Worm (Caenorhabditis elegans) whole organism, late embryonic: Measurements from ENCODE around the gene R13H4.7.

ENCODE experiments used
- K09A11.1 ChIP-seq: sonication (generic microtip); optimal IDR thresholded peaks from 2 replicates; lab custom pipeline; 2017; ENCODE audit warnings: antibody characterized with exemption, mild to moderate bottlenecking, missing genetic modification characterization, missing compliant biosample characterization; ENCODE audit not compliant: insufficient read depth
- T23F11.4 ChIP-seq: fragments of 200-800 bp; sonication (Bioruptor generic); optimal IDR thresholded peaks from 2 replicates; lab custom pipeline; 2018; ENCODE audit warnings: mild to moderate bottlenecking, missing genetic modification characterization, missing compliant biosample characterization
- ahr-1 ChIP-seq: sonication (generic microtip); optimal IDR thresholded peaks from 2 replicates; lab custom pipeline; 2016; ENCODE audit warnings: missing genetic modification characterization, missing compliant biosample characterization
- ama-1 ChIP-seq: fragments of 150-350 bp; optimal IDR thresholded peaks from 2 replicates; lab custom pipeline; 2014
- ceh-18 ChIP-seq: sonication (generic microtip); optimal IDR thresholded peaks from 2 replicates; lab custom pipeline; 2016; ENCODE audit warnings: missing genetic modification characterization, missing compliant biosample characterization
- ceh-19 ChIP-seq: fragments of 200-800 bp; sonication (Bioruptor generic); optimal IDR thresholded peaks from 2 replicates; lab custom pipeline; 2018; ENCODE audit warnings: mild to moderate bottlenecking, missing genetic modification characterization, missing compliant biosample characterization
- ceh-22 ChIP-seq: sonication (generic microtip); optimal IDR thresholded peaks from 2 replicates; lab custom pipeline; 2017; ENCODE audit warnings: missing biosample characterization, missing genetic modification characterization
- ceh-31 ChIP-seq: sonication (generic microtip); optimal IDR thresholded peaks from 2 replicates; lab custom pipeline; 2016; ENCODE audit warnings: missing genetic modification characterization, missing compliant biosample characterization
- ceh-6 ChIP-seq: fragments of 200-800 bp; sonication (Bioruptor generic); optimal IDR thresholded peaks from 2 replicates; lab custom pipeline; 2018; ENCODE audit warnings: mild to moderate bottlenecking, missing genetic modification characterization, missing compliant biosample characterization
- ceh-9 ChIP-seq: sonication (generic microtip); optimal IDR thresholded peaks from 2 replicates; lab custom pipeline; 2016; ENCODE audit warnings: mild to moderate bottlenecking, missing genetic modification characterization, inconsistent platforms, missing compliant biosample characterization
- dmd-4 ChIP-seq: sonication (generic microtip); optimal IDR thresholded peaks from 2 replicates; lab custom pipeline; 2016; ENCODE audit warnings: borderline replicate concordance, missing genetic modification characterization, missing compliant biosample characterization
- elt-2 ChIP-seq: sonication (generic microtip); optimal IDR thresholded peaks from 2 replicates; lab custom pipeline; 2016; ENCODE audit warnings: missing genetic modification reagents, missing genetic modification characterization, missing compliant biosample characterization
- elt-4 ChIP-seq: sonication (generic microtip); optimal IDR thresholded peaks from 2 replicates; lab custom pipeline; 2016; ENCODE audit warnings: missing genetic modification characterization, missing compliant biosample characterization
- ets-4 ChIP-seq: sonication (generic microtip); optimal IDR thresholded peaks from 2 replicates; lab custom pipeline; 2016; ENCODE audit warnings: missing genetic modification characterization, missing compliant biosample characterization
- hlh-13 ChIP-seq: fragments of 200-800 bp; sonication (Bioruptor generic); optimal IDR thresholded peaks from 2 replicates; lab custom pipeline; 2018; ENCODE audit warnings: mild to moderate bottlenecking, missing genetic modification characterization, missing compliant biosample characterization
- hlh-15 ChIP-seq: sonication (generic microtip); optimal IDR thresholded peaks from 2 replicates; lab custom pipeline; 2016; ENCODE audit warnings: missing genetic modification characterization, missing compliant biosample characterization
- hlh-30 ChIP-seq: sonication (generic microtip); optimal IDR thresholded peaks from 2 replicates; lab custom pipeline; 2017; ENCODE audit warnings: antibody characterized with exemption, missing genetic modification characterization, missing compliant biosample characterization; ENCODE audit not compliant: insufficient read depth
- hlh-6 ChIP-seq: sonication (generic microtip); optimal IDR thresholded peaks from 2 replicates; lab custom pipeline; 2016; ENCODE audit warnings: missing genotype, missing genetic modification characterization, missing compliant biosample characterization
- hlh-8 ChIP-seq: sonication (generic microtip); optimal IDR thresholded peaks from 2 replicates; lab custom pipeline; 2016; ENCODE audit warnings: missing genotype, missing genetic modification characterization, missing compliant biosample characterization
- lin-11 ChIP-seq: fragments of 200-800 bp; sonication (Bioruptor generic); optimal IDR thresholded peaks from 2 replicates; lab custom pipeline; 2018; ENCODE audit warnings: mild to moderate bottlenecking, missing genetic modification characterization, missing compliant biosample characterization
- nfya-1 ChIP-seq: sonication (generic microtip); optimal IDR thresholded peaks from 2 replicates; lab custom pipeline; 2017; ENCODE audit warnings: missing genetic modification characterization, mild to moderate bottlenecking, missing compliant biosample characterization, antibody characterized with exemption, moderate library complexity
- nhr-232 ChIP-seq: sonication (generic microtip); optimal IDR thresholded peaks from 2 replicates; lab custom pipeline; 2016; ENCODE audit warnings: missing genetic modification characterization, missing compliant biosample characterization
- pax-1 ChIP-seq: fragments of 150-350 bp; optimal IDR thresholded peaks from 2 replicates; lab custom pipeline; 2014; ENCODE audit warnings: missing biosample characterization, missing genetic modification characterization
- pha-2 ChIP-seq: sonication (generic microtip); optimal IDR thresholded peaks from 2 replicates; lab custom pipeline; 2017; ENCODE audit warnings: mild to moderate bottlenecking, missing genetic modification characterization, missing compliant biosample characterization
- pqm-1 ChIP-seq: sonication (generic microtip); optimal IDR thresholded peaks from 2 replicates; lab custom pipeline; 2016; ENCODE audit warnings: missing genetic modification characterization, missing compliant biosample characterization
- pros-1 ChIP-seq: fragments of 150-350 bp; optimal IDR thresholded peaks from 2 replicates; lab custom pipeline; 2014; ENCODE audit warnings: missing biosample characterization, missing genetic modification reagents, missing genetic modification characterization
- rnt-1 ChIP-seq: sonication (generic microtip); optimal IDR thresholded peaks from 2 replicates; lab custom pipeline; 2016; ENCODE audit warnings: missing genetic modification characterization, missing compliant biosample characterization
- sox-2 ChIP-seq: fragments of 200-800 bp; sonication (Bioruptor generic); IDR thresholded peaks from 2 replicates; pipeline ENCODE4 v1.3.6; 2022; ENCODE audit warnings: missing genetic modification reagents, missing genetic modification characterization, missing compliant biosample characterization
- tbx-2 ChIP-seq: sonication (generic microtip); optimal IDR thresholded peaks from 2 replicates; lab custom pipeline; 2016; ENCODE audit warnings: missing genetic modification characterization, missing compliant biosample characterization
- unc-3 ChIP-seq, 2 experiments: fragments of 200-800 bp in 1 of 2; sonication (Bioruptor generic) in 1 of 2; sonication (generic microtip) in 1 of 2; conservative IDR thresholded peaks in 1 of 2; optimal IDR thresholded peaks in 1 of 2; 2 replicates each; pipeline versions ENCODE4 v1.3.6 to Lab custom; 2016 to 2022; ENCODE audit warnings: missing compliant biosample characterization in 2 of 2, missing genetic modification characterization in 2 of 2, missing genetic modification reagents in 1 of 2
- unc-42 ChIP-seq: sonication (generic microtip); optimal IDR thresholded peaks from 2 replicates; lab custom pipeline; 2016; ENCODE audit warnings: missing genotype, missing genetic modification characterization, missing compliant biosample characterization
- unc-55 ChIP-seq: sonication (generic microtip); optimal IDR thresholded peaks from 2 replicates; lab custom pipeline; 2017; ENCODE audit warnings: missing biosample characterization, missing genetic modification reagents, missing genetic modification characterization
- ztf-16 ChIP-seq: sonication (generic microtip); optimal IDR thresholded peaks from 2 replicates; lab custom pipeline; 2017; ENCODE audit warnings: missing genetic modification characterization, missing compliant biosample characterization

The R13H4.7 gene

ce11 chrV:11887988-11888499, 20.0 kb upstream of the R13H4.7 start, which contains the start of gene adh-1:
Gene adh-1, plus strand, starts transcription at chrV:11888248.
- TF ChIP-seq ceh-18 (tag; lab: Kevin White, UChicago) (peak; percentile 74), pax-1 (tag; lab: Kevin White, UChicago) (no peak)

- TF ChIP-seq hlh-13 (GFP tag; lab: Kevin White, UChicago) (no peak), elt-2 (tag; lab: Kevin White, UChicago) (peak; percentile 38)
These were observed 17.9 kb upstream of the R13H4.7 start for ce11 chrV:11885939-11886338.

- no peak for TF ChIP-seq ama-1 (lab: Kevin White, UChicago)
- TF ChIP-seq dmd-4 (tag; lab: Kevin White, UChicago): no peak
- TF ChIP-seq ceh-31 (tag; lab: Kevin White, UChicago): no peak
- no peak for TF ChIP-seq lin-11 (tag; lab: Kevin White, UChicago)
- no peak for TF ChIP-seq sox-2
- TF ChIP-seq elt-4: no peak
- TF ChIP-seq ceh-6 (GFP tag; lab: Kevin White, UChicago): no peak
- TF ChIP-seq pros-1 (tag; lab: Kevin White, UChicago): no peak
- TF ChIP-seq elt-2 (tag; lab: Kevin White, UChicago): no peak
- no peak for TF ChIP-seq ahr-1
- TF ChIP-seq unc-42: no peak
- no peak for TF ChIP-seq ceh-19
- no peak for TF ChIP-seq rnt-1 (tag; lab: Kevin White, UChicago)
- no peak for TF ChIP-seq unc-55
These were observed 17.0 kb upstream of the R13H4.7 start for ce11 chrV:11885087-11885486.

ce11 chrV:11883215-11883614, 15.2 kb upstream of the R13H4.7 start:
- TF ChIP-seq sox-2 (no peak), K09A11.1 (tag; lab: Kevin White, UChicago) (peak; percentile 39)
- TF ChIP-seq, all 69 proteins: peak for 1

ce11 chrV:11879732-11880131, 11.7 kb upstream of the R13H4.7 start, which contains the start of gene sulp-5:
Gene sulp-5, plus strand, starts transcription at chrV:11880032.
- TF ChIP-seq nfya-1 (tag; lab: Kevin White, UChicago): no peak
- TF ChIP-seq pax-1 (tag; lab: Kevin White, UChicago): no peak
- TF ChIP-seq hlh-30 (tag; lab: Kevin White, UChicago): no peak
- no peak for TF ChIP-seq T23F11.4 (GFP tag; lab: Kevin White, UChicago)
- no peak for TF ChIP-seq nhr-232 (tag; lab: Kevin White, UChicago)
- no peak for TF ChIP-seq ceh-18 (tag; lab: Kevin White, UChicago)
- no peak for TF ChIP-seq hlh-15 (tag; lab: Kevin White, UChicago)
- no peak for TF ChIP-seq pqm-1 (tag; lab: Kevin White, UChicago)
- TF ChIP-seq unc-55: no peak
- no peak for TF ChIP-seq pros-1 (tag; lab: Kevin White, UChicago)
- no peak for TF ChIP-seq elt-4
- no peak for TF ChIP-seq sox-2
- TF ChIP-seq tbx-2: no peak
- TF ChIP-seq hlh-6 (tag; lab: Kevin White, UChicago): no peak
- no peak for TF ChIP-seq elt-2 (tag; lab: Kevin White, UChicago)
- TF ChIP-seq ets-4 (tag; lab: Kevin White, UChicago): no peak
- no peak for TF ChIP-seq hlh-8 (tag; lab: Kevin White, UChicago)
- no peak for TF ChIP-seq ztf-16 (tag; lab: Kevin White, UChicago)
- TF ChIP-seq lin-11 (tag; lab: Kevin White, UChicago): no peak
- TF ChIP-seq ceh-31 (tag; lab: Kevin White, UChicago): no peak

ce11 chrV:11876657-11877056, 8.6 kb upstream of the R13H4.7 start:
- TF ChIP-seq unc-3 (GFP tag; conservative IDR thresholded peaks at IDR 0.05; lab: Robert Waterston, UW) (no peak), unc-3 (tag; optimal IDR thresholded peaks at IDR 0.05; lab: Kevin White, UChicago) (no peak), ceh-22 (tag; lab: Kevin White, UChicago) (no peak), pha-2 (tag; lab: Kevin White, UChicago) (no peak), elt-2 (tag; lab: Kevin White, UChicago) (no peak), ceh-9 (tag; lab: Kevin White, UChicago) (no peak)
